Worm (Caenorhabditis elegans) whole organism, young adult: ENCODE results near the gene C53A5.17.

Experiments
- bed-2 ChIP-seq: fragments of 200-800 bp; sonication (Bioruptor generic); IDR thresholded peaks from 2 replicates; pipeline ENCODE4 v1.3.6; 2022; ENCODE audit warnings: missing genetic modification reagents, missing genetic modification characterization, missing compliant biosample characterization
- ccch-3 ChIP-seq: fragments of 200-800 bp; sonication (Bioruptor generic); optimal IDR thresholded peaks from 2 replicates; lab custom pipeline; 2018; ENCODE audit warnings: mild to moderate bottlenecking, missing genetic modification characterization, missing compliant biosample characterization
- ceh-40 ChIP-seq: fragments of 200-800 bp; sonication (Bioruptor generic); IDR thresholded peaks from 2 replicates; pipeline ENCODE4 v1.3.6; 2022; ENCODE audit warnings: missing genetic modification characterization, missing compliant biosample characterization
- ceh-91 ChIP-seq: fragments of 200-800 bp; sonication (Bioruptor generic); IDR thresholded peaks from 2 replicates; pipeline ENCODE4 v1.3.6; 2022; ENCODE audit warnings: missing genetic modification reagents, missing genetic modification characterization, missing compliant biosample characterization
- dpl-1 ChIP-seq: fragments of 150-350 bp; optimal IDR thresholded peaks from 2 replicates; lab custom pipeline; 2014; ENCODE audit warnings: missing biosample characterization, missing genetic modification reagents, missing genetic modification characterization
- egl-44 ChIP-seq: fragments of 200-800 bp; sonication (Bioruptor generic); IDR thresholded peaks from 2 replicates; pipeline ENCODE4 v1.3.6; 2022; ENCODE audit warnings: missing genetic modification reagents, missing genetic modification characterization, missing compliant biosample characterization
- ekl-4 ChIP-seq: fragments of 200-800 bp; sonication (Bioruptor generic); IDR thresholded peaks from 2 replicates; pipeline ENCODE4 v1.3.6; 2022; ENCODE audit warnings: missing genetic modification reagents, missing genetic modification characterization, missing compliant biosample characterization
- lag-1 ChIP-seq: fragments of 200-800 bp; sonication (Bioruptor generic); IDR thresholded peaks from 2 replicates; pipeline ENCODE4 v1.3.6; 2022; ENCODE audit warnings: missing genetic modification reagents, missing genetic modification characterization, missing compliant biosample characterization
- nhr-179 ChIP-seq: sonication (generic microtip); optimal IDR thresholded peaks from 2 replicates; lab custom pipeline; 2016; ENCODE audit warnings: mild to moderate bottlenecking, missing genetic modification characterization, missing compliant biosample characterization
- rcor-1 ChIP-seq: fragments of 200-800 bp; sonication (Bioruptor generic); IDR thresholded peaks from 2 replicates; pipeline ENCODE4 v1.3.6; 2022; ENCODE audit warnings: missing genetic modification reagents, missing genetic modification characterization, missing compliant biosample characterization

DNA sequence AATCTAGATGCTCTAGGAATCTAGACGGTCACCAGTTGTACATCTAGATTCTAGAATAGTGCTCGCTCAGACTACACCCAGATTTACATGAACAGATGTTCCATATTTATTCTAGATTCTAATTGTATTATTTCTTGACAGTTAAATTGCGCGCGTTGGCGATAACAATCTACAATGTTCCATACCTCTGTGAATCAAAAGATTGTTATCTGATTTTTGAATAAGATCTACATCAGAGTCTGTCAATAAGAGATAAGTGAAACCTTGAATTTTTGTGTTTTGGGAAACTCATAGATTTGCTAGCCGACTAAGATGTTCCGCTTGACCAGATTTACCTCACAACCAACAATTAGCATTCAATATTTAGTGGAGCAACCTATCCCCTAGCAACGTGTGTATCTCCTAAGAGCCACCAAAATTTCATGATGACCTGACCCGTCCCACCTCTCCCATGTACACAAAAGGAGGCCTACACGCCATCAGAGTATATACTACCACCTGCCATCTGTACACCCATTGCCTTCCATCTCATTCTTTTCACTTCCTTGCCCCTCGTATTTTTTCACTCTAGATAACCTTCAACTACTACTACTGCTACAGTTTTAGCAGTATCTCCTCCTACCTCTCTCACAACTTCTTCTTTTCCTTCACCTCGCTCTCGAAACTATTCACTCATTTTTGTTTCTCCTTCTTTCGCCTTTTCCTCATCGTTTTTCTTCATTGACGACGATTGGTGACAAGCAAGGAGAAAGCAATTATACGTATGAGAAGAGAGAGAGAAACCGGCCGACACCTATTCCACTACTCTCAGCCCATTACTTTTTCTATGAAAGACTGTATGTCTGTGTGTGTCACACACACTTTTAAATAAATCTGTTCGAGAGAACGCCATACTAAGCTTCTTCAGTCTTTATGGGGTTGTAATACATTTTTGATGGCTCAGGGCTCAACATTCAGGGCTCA, 13.9 kb downstream of the C53A5.17 start:
- TF ChIP-seq ccch-3 (GFP tag; lab: Kevin White, UChicago) (no peak), ceh-91 (GFP tag; lab: Robert Waterston, UW) (no peak), nhr-179 (no peak), bed-2 (GFP tag; lab: Robert Waterston, UW) (no peak), rcor-1 (GFP tag; lab: Robert Waterston, UW) (no peak), dpl-1 (no peak), ekl-4 (GFP tag; lab: Robert Waterston, UW) (no peak), ceh-40 (GFP tag; lab: Robert Waterston, UW) (no peak), egl-44 (GFP tag; lab: Robert Waterston, UW) (no peak), lag-1 (GFP tag; lab: Robert Waterston, UW) (no peak)
